Fruit fly (Drosophila melanogaster) whole organism, prepupa: ENCODE results near the gene CG31643.

Source experiments
- CG10631 ChIP-seq: fragments of 200-800 bp; sonication (Bioruptor generic); optimal IDR thresholded peaks from 2 replicates; lab custom pipeline; 2016; ENCODE audit warnings: missing biosample characterization, missing genetic modification characterization
- CG10669 ChIP-seq: fragments of 200-800 bp; sonication (Bioruptor generic); optimal IDR thresholded peaks from 3 replicates; lab custom pipeline; 2018; ENCODE audit warnings: missing biosample characterization, mild to moderate bottlenecking, missing genetic modification characterization, moderate library complexity
- CG11294 ChIP-seq: fragments of 200-800 bp; sonication (Bioruptor generic); IDR thresholded peaks from 2 replicates; pipeline ENCODE4 v1.3.6; 2022; ENCODE audit warnings: missing biosample characterization, missing genetic modification characterization
- CG11762 ChIP-seq: fragments of 200-800 bp; sonication (Bioruptor generic); optimal IDR thresholded peaks from 3 replicates; lab custom pipeline; 2016; ENCODE audit warnings: missing biosample characterization, missing genetic modification characterization; ENCODE audit not compliant: insufficient read depth
- CG11902 ChIP-seq: fragments of 200-800 bp; sonication (Bioruptor generic); optimal IDR thresholded peaks from 3 replicates; lab custom pipeline; 2016; ENCODE audit warnings: missing biosample characterization, missing genetic modification characterization
- CG1621 ChIP-seq: fragments of 200-800 bp; sonication (Bioruptor generic); optimal IDR thresholded peaks from 3 replicates; lab custom pipeline; 2018; ENCODE audit warnings: missing biosample characterization, mild to moderate bottlenecking, missing genetic modification characterization
- CG16779 ChIP-seq: fragments of 200-800 bp; sonication (Bioruptor generic); optimal IDR thresholded peaks from 3 replicates; lab custom pipeline; 2017; ENCODE audit warnings: missing biosample characterization, mild to moderate bottlenecking, missing genetic modification characterization
- CG3032 ChIP-seq: fragments of 200-800 bp; optimal IDR thresholded peaks from 2 replicates; lab custom pipeline; 2019; ENCODE audit warnings: missing biosample characterization, mild to moderate bottlenecking, missing genetic modification characterization, moderate library complexity
- CG31627 ChIP-seq: fragments of 200-800 bp; sonication (Bioruptor generic); optimal IDR thresholded peaks from 3 replicates; lab custom pipeline; 2016; ENCODE audit warnings: missing biosample characterization, missing genetic modification characterization
- CG32006 ChIP-seq: fragments of 200-800 bp; sonication (Bioruptor generic); optimal IDR thresholded peaks from 3 replicates; lab custom pipeline; 2017; ENCODE audit warnings: missing biosample characterization, mild to moderate bottlenecking, missing genetic modification characterization
- CG3919 ChIP-seq: fragments of 200-800 bp; sonication (Bioruptor generic); optimal IDR thresholded peaks from 3 replicates; lab custom pipeline; 2016; ENCODE audit warnings: missing biosample characterization, missing genetic modification characterization
- CG6163 ChIP-seq: fragments of 200-800 bp; sonication (Bioruptor generic); IDR thresholded peaks from 3 replicates; pipeline ENCODE4 v1.3.6; 2022; ENCODE audit warnings: missing biosample characterization, missing genetic modification characterization
- CG6276 ChIP-seq: fragments of 200-800 bp; sonication (Bioruptor generic); optimal IDR thresholded peaks from 2 replicates; lab custom pipeline; 2017; ENCODE audit warnings: missing biosample characterization, mild to moderate bottlenecking, missing genetic modification characterization
- CG6808 ChIP-seq: fragments of 200-800 bp; sonication (Bioruptor generic); optimal IDR thresholded peaks from 3 replicates; lab custom pipeline; 2017; ENCODE audit warnings: missing biosample characterization, missing genetic modification characterization, mild to moderate bottlenecking, moderate library complexity, missing genetic modification reagents
- CG7368 ChIP-seq: fragments of 200-800 bp; sonication (Bioruptor generic); optimal IDR thresholded peaks from 3 replicates; lab custom pipeline; 2016; ENCODE audit warnings: missing biosample characterization, missing genetic modification characterization
- CG8119 ChIP-seq: fragments of 200-800 bp; sonication (Bioruptor generic); IDR thresholded peaks from 3 replicates; pipeline ENCODE4 v1.3.6; 2022; ENCODE audit warnings: missing biosample characterization, missing genetic modification characterization
- CG8319 ChIP-seq: fragments of 200-800 bp; sonication (Bioruptor generic); optimal IDR thresholded peaks from 3 replicates; lab custom pipeline; 2016; ENCODE audit warnings: missing biosample characterization, missing genetic modification characterization
- CG8632 ChIP-seq: fragments of 200-800 bp; sonication (Bioruptor generic); optimal IDR thresholded peaks from 3 replicates; lab custom pipeline; 2016; ENCODE audit warnings: missing biosample characterization, missing genetic modification characterization
- CG9139 ChIP-seq: fragments of 200-800 bp; sonication (Bioruptor generic); optimal IDR thresholded peaks from 3 replicates; lab custom pipeline; 2017; ENCODE audit warnings: missing biosample characterization, mild to moderate bottlenecking, missing genetic modification characterization
- Eip75B ChIP-seq: fragments of 200-800 bp; sonication (Bioruptor generic); optimal IDR thresholded peaks from 3 replicates; lab custom pipeline; 2016; ENCODE audit warnings: missing biosample characterization, missing genetic modification characterization
- Eip78C ChIP-seq: fragments of 200-800 bp; sonication (Bioruptor generic); peaks from one replicate; lab custom pipeline; 2016; ENCODE audit warnings: missing biosample characterization, missing genetic modification characterization
- Eip93F ChIP-seq: fragments of 200-800 bp; sonication (Bioruptor generic); optimal IDR thresholded peaks from 2 replicates; lab custom pipeline; 2016; ENCODE audit warnings: missing biosample characterization, mild to moderate bottlenecking, missing genetic modification characterization
- Gug ChIP-seq: fragments of 200-800 bp; sonication (Bioruptor generic); IDR thresholded peaks from 2 replicates; pipeline ENCODE4 v1.3.6; 2022; ENCODE audit warnings: missing biosample characterization, missing genetic modification characterization
- Hr39 ChIP-seq: fragments of 200-800 bp; sonication (Bioruptor generic); optimal IDR thresholded peaks from 2 replicates; lab custom pipeline; 2016; ENCODE audit warnings: missing biosample characterization, missing genetic modification characterization
- Hr4 ChIP-seq: fragments of 200-800 bp; sonication (Bioruptor generic); optimal IDR thresholded peaks from 3 replicates; lab custom pipeline; 2016; ENCODE audit warnings: missing biosample characterization, missing genetic modification characterization
- Met ChIP-seq: fragments of 200-800 bp; sonication (Bioruptor generic); optimal IDR thresholded peaks from 3 replicates; lab custom pipeline; 2016; ENCODE audit warnings: missing biosample characterization, missing genetic modification characterization
- Sox102F ChIP-seq: fragments of 200-800 bp; sonication (Bioruptor generic); optimal IDR thresholded peaks from 2 replicates; lab custom pipeline; 2016; ENCODE audit warnings: missing biosample characterization, mild to moderate bottlenecking, missing genetic modification characterization
- Sox14 ChIP-seq: fragments of 200-800 bp; sonication (Bioruptor generic); optimal IDR thresholded peaks from 3 replicates; lab custom pipeline; 2016; ENCODE audit warnings: missing biosample characterization, missing genetic modification characterization
- acj6 ChIP-seq: fragments of 200-800 bp; sonication (Bioruptor generic); optimal IDR thresholded peaks from 3 replicates; lab custom pipeline; 2016; ENCODE audit warnings: missing biosample characterization, missing genetic modification characterization
- cyc ChIP-seq: fragments of 200-800 bp; sonication (Bioruptor generic); optimal IDR thresholded peaks from 3 replicates; lab custom pipeline; 2016; ENCODE audit warnings: missing biosample characterization, missing genetic modification characterization
- eg ChIP-seq: fragments of 200-800 bp; sonication (Bioruptor generic); IDR thresholded peaks from 3 replicates; pipeline ENCODE4 v1.3.6; 2022; ENCODE audit warnings: missing biosample characterization, missing genetic modification characterization
- esn ChIP-seq: fragments of 200-800 bp; sonication (Bioruptor generic); optimal IDR thresholded peaks from 2 replicates; lab custom pipeline; 2016; ENCODE audit warnings: missing biosample characterization, mild to moderate bottlenecking, missing genetic modification characterization, moderate library complexity
- fd59A ChIP-seq: fragments of 200-800 bp; sonication (Bioruptor generic); optimal IDR thresholded peaks from 2 replicates; lab custom pipeline; 2017; ENCODE audit warnings: missing biosample characterization, mild to moderate bottlenecking, missing genetic modification characterization, missing genetic modification reagents
- fkh ChIP-seq: fragments of 200-800 bp; sonication (Bioruptor generic); optimal IDR thresholded peaks from 3 replicates; lab custom pipeline; 2017; ENCODE audit warnings: missing biosample characterization, mild to moderate bottlenecking, missing genetic modification characterization, moderate library complexity
- lz ChIP-seq: fragments of 200-800 bp; sonication (Bioruptor generic); optimal IDR thresholded peaks from 3 replicates; lab custom pipeline; 2016; ENCODE audit warnings: missing biosample characterization, missing genetic modification characterization
- pdm3 ChIP-seq: fragments of 200-800 bp; sonication (Bioruptor generic); optimal IDR thresholded peaks from 3 replicates; lab custom pipeline; 2016; ENCODE audit warnings: missing biosample characterization, missing genetic modification characterization
- spab ChIP-seq: fragments of 200-800 bp; sonication (Bioruptor generic); optimal IDR thresholded peaks from 2 replicates; lab custom pipeline; 2017; ENCODE audit warnings: missing biosample characterization, mild to moderate bottlenecking, missing genetic modification characterization, missing genetic modification reagents
- svp ChIP-seq: fragments of 200-800 bp; sonication (Bioruptor generic); peaks from one replicate; lab custom pipeline; 2016; ENCODE audit warnings: missing biosample characterization, missing genetic modification characterization
- topi ChIP-seq: fragments of 200-800 bp; sonication (Bioruptor generic); optimal IDR thresholded peaks from 3 replicates; lab custom pipeline; 2016; ENCODE audit warnings: missing biosample characterization, missing genetic modification characterization
- vri ChIP-seq: fragments of 200-800 bp; sonication (Bioruptor generic); optimal IDR thresholded peaks from 3 replicates; lab custom pipeline; 2016; ENCODE audit warnings: missing biosample characterization, mild to moderate bottlenecking, missing genetic modification characterization

The CG31643 gene

dm6 chr2L:6074314-6074713 lies 36.4 kb downstream of the CG31643 start:
- TF ChIP-seq Hr4 (GFP tag; lab: Kevin White, UChicago): no peak
- TF ChIP-seq CG31627: no peak
- no peak for TF ChIP-seq CG1621 (tag; lab: Kevin White, UChicago)
- no peak for TF ChIP-seq Hr39 (GFP tag; lab: Kevin White, UChicago)
- no peak for TF ChIP-seq CG3919
- no peak for TF ChIP-seq esn (GFP tag; lab: Kevin White, UChicago)
- TF ChIP-seq Eip75B (GFP tag; lab: Kevin White, UChicago): no peak
- TF ChIP-seq CG32006 (GFP tag; lab: Kevin White, UChicago): no peak
- TF ChIP-seq eg (GFP tag; lab: Robert Waterston, UW): no peak
- no peak for TF ChIP-seq CG6808 (GFP tag; lab: Kevin White, UChicago)
- TF ChIP-seq CG9139 (GFP tag; lab: Kevin White, UChicago): no peak

dm6 chr2L:6075345-6075744 lies 37.4 kb downstream of the CG31643 start:
- TF ChIP-seq Sox14 (GFP tag; lab: Kevin White, UChicago): no peak

dm6 chr2L:6076143-6076542 lies 38.2 kb downstream of the CG31643 start:
- TF ChIP-seq vri (GFP tag; lab: Kevin White, UChicago) (peak; percentile 62), fkh (GFP tag; lab: Kevin White, UChicago) (peak; percentile 39), pdm3 (GFP tag; lab: Kevin White, UChicago) (no peak), CG6276 (GFP tag; lab: Kevin White, UChicago) (peak; percentile 50), CG11294 (no peak), Eip78C (GFP tag; lab: Kevin White, UChicago) (peak; percentile 11), CG11902 (no peak)

- no peak for TF ChIP-seq Gug (GFP tag; lab: Robert Waterston, UW)
- TF ChIP-seq CG16779 (tag; lab: Kevin White, UChicago): no peak
- TF ChIP-seq topi (GFP tag; lab: Kevin White, UChicago): no peak
- no peak for TF ChIP-seq CG3032 (tag; lab: Kevin White, UChicago)
- no peak for TF ChIP-seq CG6276 (GFP tag; lab: Kevin White, UChicago)
- TF ChIP-seq svp (GFP tag; lab: Kevin White, UChicago): peak; percentile 42
- no peak for TF ChIP-seq CG8119 (GFP tag; lab: Robert Waterston, UW)
Observed at dm6 chr2L:6076829-6077364, 39.0 kb downstream of the CG31643 start.

- TF ChIP-seq CG16779 (tag; lab: Kevin White, UChicago) (no peak), acj6 (no peak), CG11762 (GFP tag; lab: Kevin White, UChicago) (no peak), spab (GFP tag; lab: Kevin White, UChicago) (no peak), CG6163 (GFP tag; lab: Robert Waterston, UW) (no peak), cyc (GFP tag; lab: Kevin White, UChicago) (no peak), CG32006 (GFP tag; lab: Kevin White, UChicago) (no peak), Sox102F (GFP tag; lab: Kevin White, UChicago) (no peak), Eip93F (no peak)
Observed at dm6 chr2L:6077632-6078031, 39.7 kb downstream of the CG31643 start.

- TF ChIP-seq CG7368 (GFP tag; lab: Kevin White, UChicago): peak; percentile 29
- TF ChIP-seq esn (GFP tag; lab: Kevin White, UChicago): peak; percentile 3
- TF ChIP-seq CG10631 (GFP tag; lab: Kevin White, UChicago): no peak
- no peak for TF ChIP-seq pdm3 (GFP tag; lab: Kevin White, UChicago)
- peak; percentile 29 for TF ChIP-seq vri (GFP tag; lab: Kevin White, UChicago)
- no peak for TF ChIP-seq CG8319 (GFP tag; lab: Kevin White, UChicago)
- TF ChIP-seq Hr4 (GFP tag; lab: Kevin White, UChicago): no peak
- TF ChIP-seq CG8632 (GFP tag; lab: Kevin White, UChicago): no peak
- peak; percentile 1 for TF ChIP-seq Sox14 (GFP tag; lab: Kevin White, UChicago)
- peak; percentile 42 for TF ChIP-seq Gug (GFP tag; lab: Robert Waterston, UW)
- peak; percentile 85 for TF ChIP-seq svp (GFP tag; lab: Kevin White, UChicago)
- TF ChIP-seq lz: no peak
- peak; percentile 88 for TF ChIP-seq Eip78C (GFP tag; lab: Kevin White, UChicago)
- TF ChIP-seq CG11294: no peak
- TF ChIP-seq CG1621 (tag; lab: Kevin White, UChicago): peak; percentile 25
- no peak for TF ChIP-seq CG31627
- no peak for TF ChIP-seq CG9139 (GFP tag; lab: Kevin White, UChicago)
- no peak for TF ChIP-seq CG3919
- no peak for TF ChIP-seq fd59A
- no peak for TF ChIP-seq Hr39 (GFP tag; lab: Kevin White, UChicago)
- TF ChIP-seq Met (GFP tag; lab: Kevin White, UChicago): peak; percentile 100
- no peak for TF ChIP-seq CG10669 (GFP tag; lab: Kevin White, UChicago)
Observed at dm6 chr2L:6078757-6079351, 40.9 kb downstream of the CG31643 start.
